Fruit fly (Drosophila melanogaster) whole organism, pupa: ENCODE results near the gene Tmem43.

Source experiments
- CG10348 ChIP-seq: fragments of 200-800 bp; sonication (Bioruptor generic); IDR thresholded peaks from 2 replicates; pipeline ENCODE4 v1.3.6; 2022; ENCODE audit warnings: missing biosample characterization, missing genetic modification characterization
- CG17806 ChIP-seq: fragments of 200-800 bp; sonication (Bioruptor generic); optimal IDR thresholded peaks from 2 replicates; lab custom pipeline; 2018; ENCODE audit warnings: missing biosample characterization, mild to moderate bottlenecking, missing genetic modification characterization, moderate library complexity
- CG34367 ChIP-seq: fragments of 200-800 bp; sonication (Bioruptor generic); optimal IDR thresholded peaks from 2 replicates; lab custom pipeline; 2018; ENCODE audit warnings: missing biosample characterization, mild to moderate bottlenecking, missing genetic modification characterization
- CG8159 ChIP-seq: fragments of 200-800 bp; sonication (Bioruptor generic); optimal IDR thresholded peaks from 3 replicates; lab custom pipeline; 2018; ENCODE audit warnings: missing biosample characterization, mild to moderate bottlenecking, missing genetic modification characterization, moderate library complexity
- CG8301 ChIP-seq: fragments of 200-800 bp; sonication (Bioruptor generic); optimal IDR thresholded peaks from 2 replicates; lab custom pipeline; 2018; ENCODE audit warnings: missing biosample characterization, mild to moderate bottlenecking, missing genetic modification characterization
- D1 ChIP-seq: fragments of 200-800 bp; sonication (Bioruptor generic); optimal IDR thresholded peaks from 2 replicates; lab custom pipeline; 2018; ENCODE audit warnings: missing biosample characterization, mild to moderate bottlenecking, missing genetic modification characterization, moderate library complexity
- EcR ChIP-seq: fragments of 200-800 bp; sonication (Bioruptor generic); optimal IDR thresholded peaks from 3 replicates; lab custom pipeline; 2019; ENCODE audit warnings: missing biosample characterization, missing genetic modification characterization, mild to moderate bottlenecking, moderate library complexity, missing genetic modification reagents
- Pif1A ChIP-seq: fragments of 200-800 bp; sonication (Bioruptor generic); optimal IDR thresholded peaks from 3 replicates; lab custom pipeline; 2016; ENCODE audit warnings: missing biosample characterization, missing genetic modification characterization
- Pif1B ChIP-seq: fragments of 200-800 bp; sonication (Bioruptor generic); optimal IDR thresholded peaks from 3 replicates; lab custom pipeline; 2016; ENCODE audit warnings: missing biosample characterization, missing genetic modification characterization
- fd96Ca ChIP-seq: fragments of 200-800 bp; sonication (Bioruptor generic); IDR thresholded peaks from 3 replicates; pipeline ENCODE4 v1.3.6; 2022; ENCODE audit warnings: missing biosample characterization, missing genetic modification characterization
- rn ChIP-seq: fragments of 200-800 bp; sonication (Bioruptor generic); IDR thresholded peaks from 2 replicates; pipeline ENCODE4 v1.3.6; 2022; ENCODE audit warnings: missing biosample characterization, missing genetic modification characterization

- TF ChIP-seq D1 (tag; lab: Kevin White, UChicago): no peak
- TF ChIP-seq CG8159 (tag; lab: Kevin White, UChicago): no peak
- TF ChIP-seq CG17806 (tag; lab: Kevin White, UChicago): no peak
- no peak for TF ChIP-seq Pif1B (GFP tag; lab: Kevin White, UChicago)
- no peak for TF ChIP-seq CG10348
- TF ChIP-seq EcR: no peak
- TF ChIP-seq CG8301 (tag; lab: Kevin White, UChicago): no peak
- TF ChIP-seq rn (GFP tag; lab: Robert Waterston, UW): no peak
- no peak for TF ChIP-seq fd96Ca
- no peak for TF ChIP-seq CG34367 (tag; lab: Kevin White, UChicago)
- TF ChIP-seq Pif1A (GFP tag; lab: Kevin White, UChicago): no peak
These were observed 20.3 kb downstream of the Tmem43 start, which contains the start of gene eIF4E5 for dm6 chr3L:7894580-7894979.
